Fruit fly (Drosophila melanogaster) whole organism, embryonic: ENCODE data around the gene frj.

ENCODE experiments used
- Blimp-1 ChIP-seq: fragments of 200-800 bp; sonication (Bioruptor generic); optimal IDR thresholded peaks from 3 replicates; lab custom pipeline; 2018; ENCODE audit warnings: missing biosample characterization, missing genetic modification characterization, mild to moderate bottlenecking, moderate library complexity, missing genetic modification reagents
- CG1024 ChIP-seq: fragments of 200-800 bp; sonication (Bioruptor generic); IDR thresholded peaks from 2 replicates; pipeline ENCODE4 v1.3.6; 2022; ENCODE audit warnings: missing biosample characterization, missing genetic modification characterization
- CG10654 ChIP-seq: fragments of 200-800 bp; sonication (Bioruptor generic); optimal IDR thresholded peaks from 2 replicates; lab custom pipeline; 2016; ENCODE audit warnings: missing biosample characterization, missing genetic modification characterization
- CG12071 ChIP-seq: fragments of 200-800 bp; sonication (Bioruptor generic); optimal IDR thresholded peaks from 3 replicates; lab custom pipeline; 2018; ENCODE audit warnings: missing biosample characterization, mild to moderate bottlenecking, missing genetic modification characterization
- CG12744 ChIP-seq: fragments of 200-800 bp; sonication (Bioruptor generic); optimal IDR thresholded peaks from 2 replicates; lab custom pipeline; 2016; ENCODE audit warnings: missing biosample characterization, missing genetic modification characterization
- CG13296 ChIP-seq: fragments of 200-800 bp; sonication (Bioruptor generic); optimal IDR thresholded peaks from 3 replicates; lab custom pipeline; 2018; ENCODE audit warnings: missing biosample characterization, mild to moderate bottlenecking, missing genetic modification characterization
- CG14441 ChIP-seq: fragments of 200-800 bp; sonication (Bioruptor generic); IDR thresholded peaks from 2 replicates; pipeline ENCODE4 v1.3.6; 2022; ENCODE audit warnings: missing biosample characterization, missing genetic modification characterization
- CG16863 ChIP-seq: fragments of 200-800 bp; sonication (Bioruptor generic); optimal IDR thresholded peaks from 3 replicates; lab custom pipeline; 2016; ENCODE audit warnings: missing biosample characterization, missing genetic modification characterization
- CG17385 ChIP-seq: fragments of 200-800 bp; sonication (Bioruptor generic); optimal IDR thresholded peaks from 3 replicates; lab custom pipeline; 2018; ENCODE audit warnings: missing biosample characterization, mild to moderate bottlenecking, missing genetic modification characterization
- CG18476 ChIP-seq: fragments of 200-800 bp; sonication (Bioruptor generic); optimal IDR thresholded peaks from 2 replicates; lab custom pipeline; 2016; ENCODE audit warnings: missing biosample characterization, mild to moderate bottlenecking, missing genetic modification characterization
- CG2129 ChIP-seq: fragments of 200-800 bp; sonication (Bioruptor generic); IDR thresholded peaks from 2 replicates; pipeline ENCODE4 v1.3.6; 2022; ENCODE audit warnings: missing biosample characterization, missing genetic modification characterization; ENCODE audit not compliant: partially characterized antibody
- CG2712 ChIP-seq: fragments of 200-800 bp; optimal IDR thresholded peaks from 3 replicates; lab custom pipeline; 2019; ENCODE audit warnings: missing biosample characterization, mild to moderate bottlenecking, missing genetic modification characterization, moderate library complexity
- CG30020 ChIP-seq: fragments of 200-800 bp; optimal IDR thresholded peaks from 2 replicates; lab custom pipeline; 2019; ENCODE audit warnings: missing biosample characterization, mild to moderate bottlenecking, missing genetic modification characterization, moderate library complexity
- CG30403 ChIP-seq: fragments of 200-800 bp; sonication (Bioruptor generic); optimal IDR thresholded peaks from 3 replicates; lab custom pipeline; 2016; ENCODE audit warnings: missing biosample characterization, missing genetic modification characterization
- CG30431 ChIP-seq: fragments of 200-800 bp; sonication (Bioruptor generic); optimal IDR thresholded peaks from 2 replicates; lab custom pipeline; 2017; ENCODE audit warnings: missing biosample characterization, missing genetic modification characterization
- CG31224 ChIP-seq: fragments of 200-800 bp; sonication (Bioruptor generic); IDR thresholded peaks from 2 replicates; pipeline ENCODE4 v1.3.6; 2022; ENCODE audit warnings: missing biosample characterization, missing genetic modification characterization
- CG34376 ChIP-seq: fragments of 200-800 bp; sonication (Bioruptor generic); optimal IDR thresholded peaks from 2 replicates; lab custom pipeline; 2018; ENCODE audit warnings: missing biosample characterization, mild to moderate bottlenecking, missing genetic modification characterization
- CG6254 ChIP-seq: fragments of 200-800 bp; sonication (Bioruptor generic); optimal IDR thresholded peaks from 3 replicates; lab custom pipeline; 2017; ENCODE audit warnings: mild to moderate bottlenecking, missing biosample characterization, missing genetic modification reagents, missing genetic modification characterization
- CG6791 ChIP-seq: fragments of 200-800 bp; sonication (Bioruptor generic); IDR thresholded peaks from 3 replicates; pipeline ENCODE4 v1.3.6; 2022; ENCODE audit warnings: missing biosample characterization, missing genetic modification characterization; ENCODE audit not compliant: partially characterized antibody
- CG7556 ChIP-seq: fragments of 200-800 bp; sonication (Bioruptor generic); optimal IDR thresholded peaks from 2 replicates; lab custom pipeline; 2017; ENCODE audit warnings: missing biosample characterization, mild to moderate bottlenecking, missing genetic modification characterization
- CG7786 ChIP-seq: fragments of 200-800 bp; sonication (Bioruptor generic); optimal IDR thresholded peaks from 2 replicates; lab custom pipeline; 2016; ENCODE audit warnings: missing biosample characterization, missing genetic modification characterization
- CG8478 ChIP-seq: fragments of >200 bp; optimal IDR thresholded peaks from 2 replicates; lab custom pipeline; 2018
- CG9437 ChIP-seq: fragments of 200-800 bp; sonication (Bioruptor generic); optimal IDR thresholded peaks from 2 replicates; lab custom pipeline; 2018; ENCODE audit warnings: missing biosample characterization, mild to moderate bottlenecking, missing genetic modification characterization
- CG9876 ChIP-seq: fragments of 200-800 bp; sonication (Bioruptor generic); optimal IDR thresholded peaks from 2 replicates; lab custom pipeline; 2016; ENCODE audit warnings: missing biosample characterization, missing genetic modification characterization
- CkIIα-i1 ChIP-seq: fragments of 200-800 bp; sonication (Bioruptor generic); IDR thresholded peaks from 2 replicates; pipeline ENCODE4 v1.3.6; 2022; ENCODE audit warnings: missing biosample characterization, missing genetic modification characterization
- Doc2 ChIP-seq: fragments of 200-800 bp; sonication (Bioruptor generic); IDR thresholded peaks from 2 replicates; pipeline ENCODE4 v1.3.6; 2022; ENCODE audit warnings: missing biosample characterization, missing genetic modification characterization
- Doc3 ChIP-seq: fragments of 200-800 bp; sonication (Bioruptor generic); IDR thresholded peaks from 3 replicates; pipeline ENCODE4 v1.3.6; 2022; ENCODE audit warnings: missing biosample characterization, missing genetic modification characterization; ENCODE audit not compliant: partially characterized antibody
- Dp ChIP-seq: fragments of 200-800 bp; sonication (Bioruptor generic); optimal IDR thresholded peaks from 2 replicates; lab custom pipeline; 2018; ENCODE audit warnings: missing biosample characterization, mild to moderate bottlenecking, missing genetic modification characterization, moderate library complexity
- Dref ChIP-seq: fragments of 200-800 bp; sonication (Bioruptor generic); IDR thresholded peaks from 2 replicates; pipeline ENCODE4 v1.3.6; 2022; ENCODE audit warnings: missing biosample characterization, missing genetic modification characterization
- Hr51 ChIP-seq, 2 experiments: fragments of 200-800 bp; sonication (Bioruptor generic); optimal IDR thresholded peaks; 2 replicates in 1 of 2; 3 replicates in 1 of 2; lab custom pipeline; 2016 to 2018; ENCODE audit warnings: missing biosample characterization in 2 of 2, missing genetic modification characterization in 2 of 2, mild to moderate bottlenecking in 1 of 2, moderate library complexity in 1 of 2
- Hr78 ChIP-seq, 2 experiments: fragments of 200-800 bp in 1 of 2; fragments of >200 bp in 1 of 2; sonication (Bioruptor generic) in 1 of 2; optimal IDR thresholded peaks; 2 replicates each; lab custom pipeline; 2017 to 2019; ENCODE audit warnings: missing biosample characterization in 2 of 2, missing genetic modification characterization in 2 of 2, mild to moderate bottlenecking in 1 of 2, moderate library complexity in 1 of 2
- Lim3 ChIP-seq: fragments of 200-800 bp; sonication (Bioruptor generic); IDR thresholded peaks from 2 replicates; pipeline ENCODE4 v1.3.6; 2022; ENCODE audit warnings: missing biosample characterization, missing genetic modification characterization
- Mes4 ChIP-seq: fragments of 200-800 bp; sonication (Bioruptor generic); optimal IDR thresholded peaks from 2 replicates; lab custom pipeline; 2016; ENCODE audit warnings: missing biosample characterization, missing genetic modification characterization
- Nf-YC ChIP-seq: fragments of 200-800 bp; optimal IDR thresholded peaks from 3 replicates; lab custom pipeline; 2019; ENCODE audit warnings: missing biosample characterization, mild to moderate bottlenecking, missing genetic modification characterization, moderate library complexity
- Xbp1 ChIP-seq: fragments of 200-800 bp; sonication (Bioruptor generic); optimal IDR thresholded peaks from 3 replicates; lab custom pipeline; 2016; ENCODE audit warnings: missing biosample characterization, mild to moderate bottlenecking, missing genetic modification characterization
- ac ChIP-seq: fragments of 200-800 bp; sonication (Bioruptor generic); optimal IDR thresholded peaks from 3 replicates; lab custom pipeline; 2017; ENCODE audit warnings: missing biosample characterization, mild to moderate bottlenecking, missing genetic modification characterization
- ara ChIP-seq: fragments of 200-800 bp; sonication (Bioruptor generic); IDR thresholded peaks from 2 replicates; pipeline ENCODE4 v1.3.6; 2022; ENCODE audit warnings: missing biosample characterization, missing genetic modification characterization
- bbx ChIP-seq: fragments of 200-800 bp; sonication (Bioruptor generic); IDR thresholded peaks from 2 replicates; pipeline ENCODE4 v1.3.6; 2022; ENCODE audit warnings: missing biosample characterization, missing genetic modification characterization; ENCODE audit not compliant: partially characterized antibody
- bowl ChIP-seq: fragments of 200-800 bp; sonication (Bioruptor generic); IDR thresholded peaks from 2 replicates; pipeline ENCODE4 v1.3.6; 2022; ENCODE audit warnings: missing biosample characterization, missing genetic modification characterization
- crol ChIP-seq: fragments of 200-800 bp; sonication (Bioruptor generic); IDR thresholded peaks from 2 replicates; pipeline ENCODE4 v1.3.6; 2022; ENCODE audit warnings: missing biosample characterization, missing genetic modification characterization
- danr ChIP-seq: fragments of 200-800 bp; sonication (Bioruptor generic); IDR thresholded peaks from 2 replicates; pipeline ENCODE4 v1.3.6; 2022; ENCODE audit warnings: missing biosample characterization, missing genetic modification characterization
- dimm ChIP-seq: fragments of 200-800 bp; sonication (Bioruptor generic); IDR thresholded peaks from 2 replicates; pipeline ENCODE4 v1.3.6; 2022; ENCODE audit warnings: missing biosample characterization, missing genetic modification characterization
- dysf ChIP-seq: fragments of 200-800 bp; sonication (Bioruptor generic); IDR thresholded peaks from 3 replicates; pipeline ENCODE4 v1.3.6; 2022; ENCODE audit warnings: missing biosample characterization, missing genetic modification characterization
- ems ChIP-seq: fragments of 200-800 bp; sonication (Bioruptor generic); optimal IDR thresholded peaks from 3 replicates; lab custom pipeline; 2016; ENCODE audit warnings: missing biosample characterization, missing genetic modification characterization
- nau ChIP-seq: fragments of 200-800 bp; sonication (Bioruptor generic); optimal IDR thresholded peaks from 3 replicates; lab custom pipeline; 2017; ENCODE audit warnings: missing biosample characterization, mild to moderate bottlenecking, missing genetic modification characterization, missing genetic modification reagents
- phol ChIP-seq: fragments of 200-800 bp; sonication (Bioruptor generic); optimal IDR thresholded peaks from 3 replicates; lab custom pipeline; 2018; ENCODE audit warnings: missing biosample characterization, mild to moderate bottlenecking, missing genetic modification characterization, moderate library complexity
- pnt ChIP-seq: fragments of 200-800 bp; sonication (Bioruptor generic); optimal IDR thresholded peaks from 3 replicates; lab custom pipeline; 2016; ENCODE audit warnings: missing biosample characterization, missing genetic modification characterization
- pros ChIP-seq: fragments of 200-800 bp; sonication (Bioruptor generic); optimal IDR thresholded peaks from 3 replicates; lab custom pipeline; 2019; ENCODE audit warnings: missing biosample characterization, mild to moderate bottlenecking, missing genetic modification characterization, moderate library complexity
- ro ChIP-seq: fragments of 200-800 bp; sonication (Bioruptor generic); IDR thresholded peaks from 2 replicates; pipeline ENCODE4 v1.3.6; 2022; ENCODE audit warnings: missing biosample characterization, missing genetic modification characterization
- sd ChIP-seq: fragments of 200-800 bp; sonication (Bioruptor generic); optimal IDR thresholded peaks from 3 replicates; lab custom pipeline; 2018; ENCODE audit warnings: missing biosample characterization, mild to moderate bottlenecking, missing genetic modification characterization, moderate library complexity
- shn ChIP-seq: fragments of 200-800 bp; sonication (Bioruptor generic); optimal IDR thresholded peaks from 3 replicates; lab custom pipeline; 2016; ENCODE audit warnings: missing biosample characterization, missing genetic modification characterization
- tgo ChIP-seq: fragments of 200-800 bp; sonication (Bioruptor generic); IDR thresholded peaks from 3 replicates; pipeline ENCODE4 v1.3.6; 2022; ENCODE audit warnings: missing biosample characterization, missing genetic modification characterization

frj gene

DNA sequence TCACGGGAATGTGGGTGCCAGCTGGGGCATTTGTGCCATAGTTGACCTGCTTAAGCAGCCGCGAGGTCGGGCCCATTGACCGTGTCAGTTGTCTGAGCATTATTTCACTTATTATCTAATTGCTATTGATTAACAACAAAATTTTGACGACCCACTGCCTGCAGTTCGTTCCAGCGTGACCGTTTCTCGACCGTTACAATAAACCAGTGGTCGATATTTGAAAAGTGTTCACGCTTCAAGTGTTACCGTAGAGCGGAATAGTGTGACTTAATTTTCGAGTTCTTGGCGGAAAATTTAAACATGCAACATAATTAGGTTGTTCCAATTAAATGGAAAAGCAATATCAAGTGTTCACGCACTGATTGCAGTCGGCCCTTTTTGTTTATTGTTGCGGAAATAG, 11.7 kb downstream of the frj start, which contains the start of gene HemK1 (continued):
- TF ChIP-seq dysf (GFP tag; lab: Robert Waterston, UW) (no peak), CG1024 (GFP tag; lab: Robert Waterston, UW) (no peak), CG7556 (GFP tag; lab: Kevin White, UChicago) (no peak), CG34376 (peak; percentile 40), CG13296 (GFP tag; lab: Kevin White, UChicago) (no peak), Doc2 (no peak), Dref (GFP tag; lab: Robert Waterston, UW) (peak; percentile 38; the same call in 1 of the 2 replicates), bbx (GFP tag; lab: Robert Waterston, UW) (no peak), shn (GFP tag; lab: Kevin White, UChicago) (no peak), Hr51 (GFP tag; optimal IDR thresholded peaks at IDR 0.05; lab: Kevin White, UChicago) (no peak), CG2129 (GFP tag; lab: Robert Waterston, UW) (peak; percentile 14; the same call in 1 of the 2 replicates), ems (no peak), ara (no peak), CG8478 (lab: Kevin White, UChicago) (no peak), CG17385 (no peak), CG12744 (GFP tag; lab: Kevin White, UChicago) (no peak), Xbp1 (GFP tag; lab: Kevin White, UChicago) (no peak), CG12071 (GFP tag; lab: Kevin White, UChicago) (no peak), CG10654 (GFP tag; lab: Kevin White, UChicago) (no peak), CG30403 (GFP tag; lab: Kevin White, UChicago) (no peak), CG9876 (GFP tag; lab: Kevin White, UChicago) (no peak), CG6791 (GFP tag; lab: Robert Waterston, UW) (peak; percentile 42; the same call in 1 of the 3 replicates), nau (GFP tag; lab: Kevin White, UChicago) (no peak), phol (tag; lab: Kevin White, UChicago) (peak; percentile 23), ro (no peak), Hr78 (GFP tag; optimal IDR thresholded peaks at IDR 0.05; lab: Kevin White, UChicago) (no peak), CG9437 (no peak), CG7786 (GFP tag; lab: Kevin White, UChicago) (no peak), danr (GFP tag; lab: Robert Waterston, UW) (no peak), bowl (GFP tag; lab: Robert Waterston, UW) (no peak), Dp (GFP tag; lab: Kevin White, UChicago) (peak; percentile 98), pnt (GFP tag; lab: Kevin White, UChicago) (no peak), Blimp-1 (no peak), ac (GFP tag; lab: Kevin White, UChicago) (no peak), CG16863 (no peak), Mes4 (GFP tag; lab: Kevin White, UChicago) (no peak), tgo (GFP tag; lab: Robert Waterston, UW) (no peak), sd (tag; lab: Kevin White, UChicago) (no peak), Doc3 (GFP tag; lab: Robert Waterston, UW) (no peak), CG30431 (GFP tag; lab: Kevin White, UChicago) (no peak), CG31224 (no peak), CG14441 (no peak), crol (GFP tag; lab: Robert Waterston, UW) (no peak), Lim3 (GFP tag; lab: Robert Waterston, UW) (no peak), CG6254 (no peak), CG30020 (tag; lab: Kevin White, UChicago) (no peak), CG2712 (tag; lab: Kevin White, UChicago) (peak; percentile 17), pros (GFP tag; lab: Kevin White, UChicago) (no peak), CkIIα-i1 (GFP tag; lab: Robert Waterston, UW) (no peak), dimm (GFP tag; lab: Robert Waterston, UW) (no peak), Nf-YC (tag; lab: Kevin White, UChicago) (peak; percentile 17), CG18476 (GFP tag; lab: Kevin White, UChicago) (no peak)
